Worm (Caenorhabditis elegans) whole organism, L1 larva: ENCODE data around the gene W03F9.11.
A peak's percentile ranks its signal among the peaks of the same experiment; 100 is the strongest.

Source experiments
- C04F5.9 ChIP-seq: sonication (generic microtip); optimal IDR thresholded peaks from 2 replicates; lab custom pipeline; 2016; ENCODE audit warnings: missing genetic modification characterization, missing compliant biosample characterization
- C16A3.4 ChIP-seq: fragments of 150-350 bp; optimal IDR thresholded peaks from 2 replicates; lab custom pipeline; 2014; ENCODE audit warnings: missing biosample characterization, missing genetic modification characterization
- F16B12.6 ChIP-seq: fragments of 150-350 bp; optimal IDR thresholded peaks from 2 replicates; lab custom pipeline; 2014; ENCODE audit warnings: missing biosample characterization, missing genetic modification characterization
- Y116A8C.19 ChIP-seq: sonication (generic microtip); optimal IDR thresholded peaks from 2 replicates; lab custom pipeline; 2016; ENCODE audit warnings: missing compliant biosample characterization, missing genetic modification characterization, borderline replicate concordance
- blmp-1 ChIP-seq: fragments of 150-350 bp; optimal IDR thresholded peaks from 2 replicates; lab custom pipeline; 2014; ENCODE audit warnings: missing biosample characterization, missing genetic modification characterization
- ceh-63 ChIP-seq: fragments of 200-800 bp; sonication (Bioruptor generic); optimal IDR thresholded peaks from 2 replicates; lab custom pipeline; 2018; ENCODE audit warnings: mild to moderate bottlenecking, missing genetic modification characterization, missing compliant biosample characterization
- ceh-8 ChIP-seq: fragments of 200-800 bp; sonication (Bioruptor generic); optimal IDR thresholded peaks from 2 replicates; lab custom pipeline; 2018; ENCODE audit warnings: mild to moderate bottlenecking, missing genetic modification characterization, moderate library complexity, missing compliant biosample characterization
- ceh-82 ChIP-seq, 3 experiments: fragments of 150-350 bp in 1 of 3; sonication (generic microtip) in 2 of 3; optimal IDR thresholded peaks; 2 replicates each; lab custom pipeline; 2014 to 2017; ENCODE audit warnings: missing biosample characterization in 3 of 3, missing genetic modification characterization in 3 of 3
- dpl-1 ChIP-seq, 3 experiments: fragments of 150-350 bp in 2 of 3; sonication (generic microtip) in 1 of 3; optimal IDR thresholded peaks; 2 replicates each; lab custom pipeline; 2014 to 2017; ENCODE audit warnings: missing biosample characterization in 3 of 3, missing genetic modification characterization in 3 of 3, missing genetic modification reagents in 3 of 3
- efl-1 ChIP-seq, 4 experiments: fragments of 150-350 bp; optimal IDR thresholded peaks in 3 of 4; peaks in 1 of 4; 1 replicate in 1 of 4; 2 replicates in 3 of 4; lab custom pipeline; 2014; ENCODE audit warnings: missing biosample characterization in 2 of 4, missing genetic modification characterization in 2 of 4, missing genetic modification reagents in 2 of 4
- egl-13 ChIP-seq: sonication (generic microtip); optimal IDR thresholded peaks from 2 replicates; lab custom pipeline; 2016; ENCODE audit warnings: missing genotype, missing genetic modification reagents, missing genetic modification characterization, missing compliant biosample characterization
- elt-2 ChIP-seq: sonication (generic microtip); optimal IDR thresholded peaks from 2 replicates; lab custom pipeline; 2016; ENCODE audit warnings: missing genetic modification characterization, mild to moderate bottlenecking, inconsistent platforms, missing compliant biosample characterization, missing genetic modification reagents
- ets-5 ChIP-seq: fragments of 200-800 bp; sonication (Bioruptor generic); IDR thresholded peaks from 2 replicates; pipeline ENCODE4 v1.3.6; 2022; ENCODE audit warnings: missing genetic modification characterization, missing compliant biosample characterization
- fkh-4 ChIP-seq: sonication (generic microtip); optimal IDR thresholded peaks from 2 replicates; lab custom pipeline; 2016; ENCODE audit warnings: missing compliant biosample characterization, missing genetic modification characterization, borderline replicate concordance
- fkh-8 ChIP-seq: sonication (generic microtip); optimal IDR thresholded peaks from 2 replicates; lab custom pipeline; 2016; ENCODE audit warnings: mild to moderate bottlenecking, missing genetic modification characterization, missing compliant biosample characterization
- grh-1 ChIP-seq: fragments of 200-800 bp; sonication (Bioruptor generic); IDR thresholded peaks from 2 replicates; pipeline ENCODE4 v1.3.6; 2022; ENCODE audit warnings: missing genetic modification reagents, missing genetic modification characterization, missing compliant biosample characterization
- hlh-17 ChIP-seq: fragments of 200-800 bp; sonication (Bioruptor generic); optimal IDR thresholded peaks from 2 replicates; lab custom pipeline; 2018; ENCODE audit warnings: missing genetic modification characterization, mild to moderate bottlenecking, missing compliant biosample characterization, moderate library complexity, borderline replicate concordance
- irx-1 ChIP-seq: sonication (generic microtip); optimal IDR thresholded peaks from 2 replicates; lab custom pipeline; 2016; ENCODE audit warnings: missing genetic modification characterization, missing compliant biosample characterization
- lin-14 ChIP-seq: fragments of 200-800 bp; sonication (Bioruptor generic); optimal IDR thresholded peaks from 2 replicates; lab custom pipeline; 2018; ENCODE audit warnings: mild to moderate bottlenecking, missing genetic modification characterization, moderate library complexity, missing compliant biosample characterization
- lin-35 ChIP-seq, 2 experiments: fragments of 150-350 bp; optimal IDR thresholded peaks; 2 replicates each; lab custom pipeline; 2014; ENCODE audit warnings: missing biosample characterization in 2 of 2, missing genetic modification characterization in 2 of 2, missing genetic modification reagents in 2 of 2
- lin-39 ChIP-seq: fragments of 150-350 bp; optimal IDR thresholded peaks from 2 replicates; lab custom pipeline; 2014; ENCODE audit warnings: missing biosample characterization, missing genetic modification reagents, missing genetic modification characterization
- lir-3 ChIP-seq: sonication (generic microtip); optimal IDR thresholded peaks from 2 replicates; lab custom pipeline; 2016; ENCODE audit warnings: mild to moderate bottlenecking, missing genetic modification characterization, moderate library complexity, missing compliant biosample characterization; ENCODE audit not compliant: poor library complexity
- lsy-2 ChIP-seq, 2 experiments: fragments of 150-350 bp; optimal IDR thresholded peaks; 2 replicates each; lab custom pipeline; 2014; ENCODE audit warnings: missing biosample characterization in 2 of 2, missing genetic modification characterization in 2 of 2
- mdl-1 ChIP-seq, 2 experiments: fragments of 150-350 bp; optimal IDR thresholded peaks; 2 replicates each; lab custom pipeline; 2014 to 2017; ENCODE audit warnings: missing biosample characterization in 2 of 2, missing genetic modification characterization in 2 of 2, inconsistent platforms in 1 of 2
- nhr-11 ChIP-seq: fragments of 150-350 bp; optimal IDR thresholded peaks from 2 replicates; lab custom pipeline; 2014; ENCODE audit warnings: missing biosample characterization, missing genetic modification characterization
- nhr-20 ChIP-seq: sonication (generic microtip); optimal IDR thresholded peaks from 2 replicates; lab custom pipeline; 2016; ENCODE audit warnings: mild to moderate bottlenecking, missing genetic modification characterization, missing compliant biosample characterization
- nhr-71 ChIP-seq: sonication (generic microtip); optimal IDR thresholded peaks from 2 replicates; lab custom pipeline; 2016; ENCODE audit warnings: mild to moderate bottlenecking, missing genetic modification characterization, moderate library complexity, missing compliant biosample characterization
- nhr-85 ChIP-seq: sonication (generic microtip); peaks from one replicate; lab custom pipeline; 2016; ENCODE audit warnings: missing genetic modification characterization, inconsistent platforms, missing compliant biosample characterization
- nhr-90 ChIP-seq: sonication (generic microtip); optimal IDR thresholded peaks from 2 replicates; lab custom pipeline; 2016; ENCODE audit warnings: mild to moderate bottlenecking, missing genetic modification characterization, missing compliant biosample characterization; ENCODE audit not compliant: poor library complexity
- pax-3 ChIP-seq: fragments of 200-800 bp; sonication (Bioruptor generic); optimal IDR thresholded peaks from 2 replicates; lab custom pipeline; 2018; ENCODE audit warnings: mild to moderate bottlenecking, missing genetic modification characterization, moderate library complexity, missing compliant biosample characterization
- pqm-1 ChIP-seq: sonication (generic microtip); optimal IDR thresholded peaks from 3 replicates; lab custom pipeline; 2017; ENCODE audit warnings: missing biosample characterization, missing genetic modification characterization
- rnt-1 ChIP-seq: sonication (generic microtip); optimal IDR thresholded peaks from 2 replicates; lab custom pipeline; 2016; ENCODE audit warnings: mild to moderate bottlenecking, missing genetic modification characterization, moderate library complexity, missing compliant biosample characterization
- skn-1 ChIP-seq: fragments of 150-350 bp; optimal IDR thresholded peaks from 2 replicates; lab custom pipeline; 2014; ENCODE audit warnings: missing biosample characterization, missing genetic modification characterization
- snpc-4 ChIP-seq: fragments of 150-350 bp; optimal IDR thresholded peaks from 2 replicates; lab custom pipeline; 2014; ENCODE audit warnings: missing biosample characterization, missing genetic modification characterization
- sptf-1 ChIP-seq: fragments of 150-350 bp; optimal IDR thresholded peaks from 2 replicates; lab custom pipeline; 2014; ENCODE audit warnings: missing biosample characterization, missing genetic modification characterization
- sup-37 ChIP-seq: fragments of 200-800 bp; sonication (Bioruptor generic); optimal IDR thresholded peaks from 2 replicates; lab custom pipeline; 2018; ENCODE audit warnings: mild to moderate bottlenecking, missing genetic modification characterization, missing compliant biosample characterization
- swsn-7 ChIP-seq: sonication (generic microtip); optimal IDR thresholded peaks from 2 replicates; lab custom pipeline; 2016; ENCODE audit warnings: missing genetic modification characterization, missing compliant biosample characterization
- unc-30 ChIP-seq: sonication (generic microtip); optimal IDR thresholded peaks from 2 replicates; lab custom pipeline; 2017; ENCODE audit warnings: missing biosample characterization, missing genetic modification characterization
- unc-86 ChIP-seq: sonication (generic microtip); optimal IDR thresholded peaks from 2 replicates; lab custom pipeline; 2016; ENCODE audit warnings: missing genetic modification characterization, missing compliant biosample characterization
- vab-15 ChIP-seq: sonication (generic microtip); optimal IDR thresholded peaks from 2 replicates; lab custom pipeline; 2017; ENCODE audit warnings: missing genotype, mild to moderate bottlenecking, missing genetic modification characterization, missing compliant biosample characterization
- zag-1 ChIP-seq: fragments of 150-350 bp; optimal IDR thresholded peaks from 2 replicates; lab custom pipeline; 2014; ENCODE audit warnings: missing biosample characterization, missing genetic modification characterization
- zip-4 ChIP-seq: fragments of 200-800 bp; sonication (Bioruptor generic); optimal IDR thresholded peaks from 2 replicates; lab custom pipeline; 2018; ENCODE audit warnings: mild to moderate bottlenecking, missing genetic modification characterization, moderate library complexity, missing compliant biosample characterization

W03F9.11 gene

DNA sequence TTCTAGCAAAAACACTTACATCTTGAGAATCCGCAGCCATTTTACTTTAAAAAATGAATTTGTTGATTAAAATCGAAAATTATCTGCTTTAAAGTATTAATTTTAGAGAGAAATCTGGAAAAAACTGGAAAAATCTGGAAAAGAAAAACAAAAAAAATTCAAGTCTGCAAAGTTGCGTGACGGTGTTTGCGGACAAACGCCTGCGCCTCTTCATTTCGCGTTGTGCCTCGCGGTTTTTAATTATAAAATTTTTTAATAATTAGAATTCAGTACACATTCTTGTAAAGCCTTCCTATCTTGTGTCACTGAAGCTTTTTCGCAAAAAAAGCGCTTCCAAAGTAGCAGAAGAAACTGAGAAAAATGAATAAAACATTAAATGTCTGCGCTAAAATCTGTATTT is 14.5 kb downstream of the W03F9.11 start, which contains the start of gene W03F9.1 (continued):
- TF ChIP-seq C04F5.9 (tag; lab: Kevin White, UChicago): peak; percentile 55
- TF ChIP-seq Y116A8C.19: no peak
- peak; percentile 77 for TF ChIP-seq lin-39 (tag; lab: Kevin White, UChicago)
- TF ChIP-seq lin-14 (GFP tag; lab: Kevin White, UChicago): no peak
- TF ChIP-seq ceh-63 (GFP tag; lab: Kevin White, UChicago): no peak
- peak; percentile 7 for TF ChIP-seq pax-3 (tag; lab: Kevin White, UChicago)
- TF ChIP-seq unc-86 (tag; lab: Kevin White, UChicago): peak; percentile 71
- TF ChIP-seq nhr-20 (tag; lab: Kevin White, UChicago): peak; percentile 69
- TF ChIP-seq nhr-85 (tag; lab: Kevin White, UChicago): peak; percentile 33
- TF ChIP-seq efl-1 (optimal IDR thresholded peaks at IDR 0.05; lab: Kevin White, UChicago): peak; percentile 45 to 65
- TF ChIP-seq efl-1 (GFP tag; optimal IDR thresholded peaks at IDR 0.05 in 1 of 2; lab: Kevin White, UChicago): peak; percentile 73 to 95
- TF ChIP-seq ets-5 (GFP tag; lab: Robert Waterston, UW): no peak
- no peak for TF ChIP-seq hlh-17 (GFP tag; lab: Kevin White, UChicago)
- TF ChIP-seq snpc-4 (tag; lab: Kevin White, UChicago): peak; percentile 67
- peak; percentile 26 for TF ChIP-seq elt-2 (tag; lab: Kevin White, UChicago)
- TF ChIP-seq pqm-1 (tag; lab: Kevin White, UChicago): no peak
- TF ChIP-seq fkh-8: peak; percentile 48
- TF ChIP-seq dpl-1 (GFP tag; optimal IDR thresholded peaks at IDR 0.05; lab: Kevin White, UChicago): peak; percentile 42 to 70 (median 64)
- TF ChIP-seq fkh-4 (tag; lab: Kevin White, UChicago): peak; percentile 30
- TF ChIP-seq F16B12.6 (tag; lab: Kevin White, UChicago): peak; percentile 96
- peak; percentile 41 to 57 for TF ChIP-seq lin-35 (GFP tag; optimal IDR thresholded peaks at IDR 0.05; lab: Kevin White, UChicago)
- peak; percentile 59 to 79 for TF ChIP-seq lsy-2 (tag; optimal IDR thresholded peaks at IDR 0.05; lab: Kevin White, UChicago)
- peak; percentile 82 for TF ChIP-seq nhr-71
- TF ChIP-seq zag-1: no peak
- peak; percentile 72 for TF ChIP-seq swsn-7
- peak; percentile 78 for TF ChIP-seq ceh-8 (GFP tag; lab: Kevin White, UChicago)
- peak; percentile 73 for TF ChIP-seq nhr-90
- peak; percentile 21 for TF ChIP-seq nhr-11 (tag; lab: Kevin White, UChicago)
- peak; percentile 21 for TF ChIP-seq C16A3.4 (tag; lab: Kevin White, UChicago)
- TF ChIP-seq rnt-1: peak; percentile 53
- TF ChIP-seq blmp-1 (tag; lab: Kevin White, UChicago): peak; percentile 37

DNA sequence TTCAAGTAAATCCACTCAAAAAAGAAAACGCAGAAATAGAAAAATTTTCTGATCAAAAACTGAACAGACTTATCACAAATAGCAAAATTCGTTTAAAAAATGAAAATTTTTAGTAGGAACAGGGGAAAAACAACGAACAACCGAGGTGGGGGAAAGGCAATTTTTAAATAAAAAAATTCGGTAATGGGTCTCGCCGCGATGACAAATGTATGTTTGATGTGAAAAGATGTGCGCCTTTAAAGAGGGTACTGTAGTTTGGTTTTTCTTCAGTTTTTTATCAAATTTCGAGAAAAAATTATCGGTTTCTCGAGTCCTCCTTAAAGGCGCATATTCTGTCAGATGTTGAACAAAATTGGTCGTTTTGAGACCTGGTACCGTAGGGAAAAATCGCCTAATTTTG is 17.2 kb downstream of the W03F9.11 start:
- TF ChIP-seq grh-1 (GFP tag; lab: Robert Waterston, UW) (no peak), efl-1 (optimal IDR thresholded peaks at IDR 0.05; lab: Kevin White, UChicago) (no peak), efl-1 (GFP tag; optimal IDR thresholded peaks at IDR 0.05 in 1 of 2; lab: Kevin White, UChicago) (peak in 1 of 2 experiments; percentile 75)

DNA sequence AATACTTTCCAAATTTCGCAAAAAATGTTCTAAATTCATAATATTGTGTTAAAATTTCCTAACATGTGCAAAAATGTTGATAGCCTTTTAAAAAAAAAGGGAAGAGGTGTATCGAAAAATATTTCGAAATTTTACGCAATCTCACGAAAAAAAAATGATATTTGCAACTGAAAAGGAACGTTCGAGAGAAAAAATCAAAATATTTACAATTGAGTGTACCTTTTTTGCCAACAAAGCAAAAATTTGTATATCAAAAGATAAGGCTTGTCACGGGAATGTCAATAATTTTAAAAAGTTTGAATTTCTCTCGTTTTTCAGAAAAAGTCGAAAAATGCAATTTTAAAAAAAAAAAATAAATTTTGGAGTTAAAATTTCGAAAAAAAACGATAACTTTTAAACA is 17.6 kb downstream of the W03F9.11 start:
- TF ChIP-seq elt-2 (tag; lab: Kevin White, UChicago) (peak; percentile 13), C04F5.9 (tag; lab: Kevin White, UChicago) (no peak), fkh-8 (no peak), mdl-1 (tag; optimal IDR thresholded peaks at IDR 0.05; lab: Kevin White, UChicago) (no peak), lsy-2 (tag; optimal IDR thresholded peaks at IDR 0.05; lab: Kevin White, UChicago) (peak in 1 of 2 experiments; percentile 21), irx-1 (tag; lab: Kevin White, UChicago) (no peak), egl-13 (tag; lab: Kevin White, UChicago) (no peak), vab-15 (tag; lab: Kevin White, UChicago) (no peak), nhr-85 (tag; lab: Kevin White, UChicago) (no peak), zip-4 (GFP tag; lab: Kevin White, UChicago) (peak; percentile 69), efl-1 (optimal IDR thresholded peaks at IDR 0.05; lab: Kevin White, UChicago) (no peak), efl-1 (GFP tag; optimal IDR thresholded peaks at IDR 0.05 in 1 of 2; lab: Kevin White, UChicago) (no peak), ceh-82 (tag; optimal IDR thresholded peaks at IDR 0.05; lab: Kevin White, UChicago) (no peak), sup-37 (GFP tag; lab: Kevin White, UChicago) (no peak), nhr-71 (peak; percentile 5), sptf-1 (tag; lab: Kevin White, UChicago) (no peak), skn-1 (tag; lab: Kevin White, UChicago) (peak; percentile 39), lir-3 (tag; lab: Kevin White, UChicago) (no peak), fkh-4 (tag; lab: Kevin White, UChicago) (no peak), grh-1 (GFP tag; lab: Robert Waterston, UW) (no peak), unc-30 (tag; lab: Kevin White, UChicago) (no peak)
